Fruit fly (Drosophila melanogaster) whole organism: ENCODE data around the gene CG34299.

Experiments
- CG8478 ChIP-seq: fragments of >200 bp; optimal IDR thresholded peaks from 2 replicates; lab custom pipeline; 2018; ENCODE audit warnings: inconsistent platforms
- Dll ChIP-seq: fragments of >200 bp; optimal IDR thresholded peaks from 2 replicates; lab custom pipeline; 2017
- pan ChIP-seq: fragments of >200 bp; optimal IDR thresholded peaks from 2 replicates; lab custom pipeline; 2017
- psq ChIP-seq: fragments of >200 bp; optimal IDR thresholded peaks from 2 replicates; lab custom pipeline; 2017
- usp ChIP-seq: fragments of >200 bp; optimal IDR thresholded peaks from 2 replicates; lab custom pipeline; 2017; ENCODE audit warnings: missing biosample characterization, missing genetic modification characterization, mixed read lengths

- TF ChIP-seq usp (GFP tag; lab: Kevin White, UChicago): no peak
- TF ChIP-seq Dll (lab: Kevin White, UChicago): no peak
- TF ChIP-seq CG8478 (lab: Kevin White, UChicago): no peak
- no peak for TF ChIP-seq psq (lab: Kevin White, UChicago)
- no peak for TF ChIP-seq pan (lab: Kevin White, UChicago)
These were observed 24.5 kb downstream of the CG34299 start for dm6 chr3R:30273898-30274297.
